ENCODE assay signal across 2 fruit fly cellular contexts in genomic region chrX:16217518-16217869, dm6.
A peak's percentile ranks its signal among the peaks of the same experiment; 100 is the strongest.
TF ChIP-seq lines count a peak whose summit lies in the region.

No protein-coding gene starts in this region.

- no peak for TF ChIP-seq CTCF in whole organism, embryonic (GFP tag; optimal IDR thresholded peaks at IDR 0.05; lab: Kevin White, UChicago)

TF ChIP-seq in whole organism, embryonic, 481 proteins besides CTCF, POLR2A, EP300 and RAD21:
- peak; percentile 70 for TF ChIP-seq ewg (GFP tag; optimal IDR thresholded peaks at IDR 0.05; lab: Kevin White, UChicago)
- peak; percentile 92 for TF ChIP-seq Nf-YC (tag; optimal IDR thresholded peaks at IDR 0.05; lab: Kevin White, UChicago)
- TF ChIP-seq gem (tag; optimal IDR thresholded peaks at IDR 0.05; lab: Kevin White, UChicago), result no peak
- TF ChIP-seq CG15479 (GFP tag; optimal IDR thresholded peaks at IDR 0.05; lab: Kevin White, UChicago), result peak; percentile 24
- TF ChIP-seq CG10321 (GFP tag; IDR thresholded peaks at IDR 0.05; lab: Robert Waterston, UW), result peak; percentile 87
- peak; percentile 63 for TF ChIP-seq sqz (GFP tag; optimal IDR thresholded peaks at IDR 0.05; lab: Kevin White, UChicago)
- peak; percentile 72; the same call in 1 of the 4 replicates for TF ChIP-seq chinmo (GFP tag; IDR thresholded peaks at IDR 0.05; lab: Robert Waterston, UW; ENCODE audit: partially characterized antibody)
- TF ChIP-seq CG3407 (GFP tag; optimal IDR thresholded peaks at IDR 0.05; lab: Kevin White, UChicago), result no peak
- peak; percentile 53 for TF ChIP-seq Adf1 (GFP tag; IDR thresholded peaks at IDR 0.05; lab: Robert Waterston, UW)
- TF ChIP-seq Trl (optimal IDR thresholded peaks at IDR 0.05; lab: Kevin White, UChicago), result peak in 1 of 2 experiments; percentile 60
- TF ChIP-seq Trl (GFP tag; optimal IDR thresholded peaks at IDR 0.05; lab: Kevin White, UChicago), result no peak

TF ChIP-seq in whole organism, prepupa, 60 proteins besides CTCF, POLR2A, EP300 and RAD21:
- TF ChIP-seq CG34406 (GFP tag; optimal IDR thresholded peaks at IDR 0.05; lab: Kevin White, UChicago) (no peak), Eip78C (GFP tag; lab: Kevin White, UChicago) (peak; percentile 35), Sox14 (GFP tag; optimal IDR thresholded peaks at IDR 0.05; lab: Kevin White, UChicago) (peak; percentile 66), CG3919 (GFP tag; optimal IDR thresholded peaks at IDR 0.05; lab: Kevin White, UChicago) (no peak)
